Worm (Caenorhabditis elegans) whole organism, L4 larva: ENCODE results near the gene W04G3.5.

ENCODE experiments used
- F26F4.8 ChIP-seq: fragments of 200-800 bp; sonication (Bioruptor generic); conservative IDR thresholded peaks from 2 replicates; pipeline ENCODE4 v1.3.6; 2022; ENCODE audit warnings: missing genetic modification characterization, missing compliant biosample characterization
- F37D6.2 ChIP-seq: sonication (generic microtip); optimal IDR thresholded peaks from 2 replicates; lab custom pipeline; 2016; ENCODE audit warnings: mild to moderate bottlenecking, missing genetic modification characterization, missing compliant biosample characterization
- F49E8.2 ChIP-seq: sonication (generic microtip); optimal IDR thresholded peaks from 2 replicates; lab custom pipeline; 2016; ENCODE audit warnings: missing compliant biosample characterization, mild to moderate bottlenecking, missing genetic modification characterization, borderline replicate concordance
- R02D3.7 ChIP-seq: fragments of 150-350 bp; sonication (generic microtip); optimal IDR thresholded peaks from 3 replicates; lab custom pipeline; 2014; ENCODE audit warnings: missing biosample characterization, missing genetic modification characterization
- T20F7.1 ChIP-seq: fragments of 200-800 bp; sonication (Bioruptor generic); optimal IDR thresholded peaks from 2 replicates; lab custom pipeline; 2018; ENCODE audit warnings: mild to moderate bottlenecking, missing genetic modification characterization, missing compliant biosample characterization
- Y48G9A.11 ChIP-seq: fragments of 200-800 bp; sonication (Bioruptor generic); IDR thresholded peaks from 2 replicates; pipeline ENCODE4 v1.3.6; 2022; ENCODE audit warnings: missing genetic modification reagents, missing genetic modification characterization, missing compliant biosample characterization
- Y75B8A.6 ChIP-seq: fragments of 200-800 bp; sonication (Bioruptor generic); IDR thresholded peaks from 2 replicates; pipeline ENCODE4 v1.3.6; 2022; ENCODE audit warnings: missing genetic modification reagents, missing genetic modification characterization, missing compliant biosample characterization
- ZK546.5 ChIP-seq, 2 experiments: sonication (generic microtip); optimal IDR thresholded peaks; 2 replicates each; lab custom pipeline; 2017; ENCODE audit warnings: missing biosample characterization in 2 of 2, missing genetic modification characterization in 2 of 2
- aha-1 ChIP-seq: fragments of 150-350 bp; peaks from one replicate; lab custom pipeline; 2014; ENCODE audit warnings: missing biosample characterization, missing genetic modification characterization
- ama-1 ChIP-seq: fragments of 150-350 bp; optimal IDR thresholded peaks from 2 replicates; lab custom pipeline; 2014; ENCODE audit warnings: inconsistent platforms, mixed read lengths
- arid-1 ChIP-seq: fragments of 200-800 bp; sonication (Bioruptor generic); conservative IDR thresholded peaks from 2 replicates; pipeline ENCODE4 v1.3.6; 2022; ENCODE audit warnings: missing genetic modification reagents, missing genetic modification characterization, missing compliant biosample characterization
- attf-4 ChIP-seq: sonication (generic microtip); optimal IDR thresholded peaks from 3 replicates; lab custom pipeline; 2017; ENCODE audit warnings: missing biosample characterization, missing genetic modification characterization
- ceh-20 ChIP-seq: fragments of 200-800 bp; sonication (Bioruptor generic); IDR thresholded peaks from 2 replicates; pipeline ENCODE4 v1.3.6; 2022; ENCODE audit warnings: missing genetic modification reagents, missing genetic modification characterization, missing compliant biosample characterization
- ceh-28 ChIP-seq: fragments of 150-350 bp; optimal IDR thresholded peaks from 2 replicates; lab custom pipeline; 2014; ENCODE audit warnings: missing biosample characterization, missing genetic modification reagents, missing genetic modification characterization
- ceh-32 ChIP-seq: sonication (generic microtip); optimal IDR thresholded peaks from 2 replicates; lab custom pipeline; 2016; ENCODE audit warnings: mild to moderate bottlenecking, missing genetic modification characterization, missing compliant biosample characterization; ENCODE audit not compliant: poor library complexity
- daf-12 ChIP-seq: fragments of 150-350 bp; optimal IDR thresholded peaks from 2 replicates; lab custom pipeline; 2014; ENCODE audit warnings: missing biosample characterization, missing genetic modification reagents, missing genetic modification characterization
- duxl-1 ChIP-seq: sonication (generic microtip); optimal IDR thresholded peaks from 2 replicates; lab custom pipeline; 2016; ENCODE audit warnings: mild to moderate bottlenecking, missing genetic modification characterization, moderate library complexity, missing compliant biosample characterization; ENCODE audit not compliant: poor library complexity
- egl-27 ChIP-seq: sonication (generic microtip); optimal IDR thresholded peaks from 3 replicates; lab custom pipeline; 2017; ENCODE audit warnings: missing biosample characterization, missing genetic modification reagents, missing genetic modification characterization
- fkh-10 ChIP-seq: fragments of 150-350 bp; optimal IDR thresholded peaks from 2 replicates; lab custom pipeline; 2014; ENCODE audit warnings: missing biosample characterization, missing genetic modification reagents, missing genetic modification characterization
- fos-1 ChIP-seq: fragments of 150-350 bp; optimal IDR thresholded peaks from 2 replicates; lab custom pipeline; 2014; ENCODE audit warnings: missing biosample characterization, missing genetic modification characterization
- gei-8 ChIP-seq: fragments of 200-800 bp; sonication (Bioruptor generic); optimal IDR thresholded peaks from 2 replicates; lab custom pipeline; 2018; ENCODE audit warnings: mild to moderate bottlenecking, missing genetic modification characterization, missing compliant biosample characterization
- hmg-1.1 ChIP-seq: fragments of 200-800 bp; sonication (Bioruptor generic); IDR thresholded peaks from 2 replicates; pipeline ENCODE4 v1.3.6; 2022; ENCODE audit warnings: missing genetic modification reagents, missing genetic modification characterization, missing compliant biosample characterization
- lim-7 ChIP-seq: fragments of 200-800 bp; sonication (Bioruptor generic); IDR thresholded peaks from 2 replicates; pipeline ENCODE4 v1.3.6; 2022; ENCODE audit warnings: missing genetic modification characterization, missing compliant biosample characterization
- lin-15B ChIP-seq: fragments of 150-350 bp; sonication (generic microtip); optimal IDR thresholded peaks from 3 replicates; lab custom pipeline; 2014; ENCODE audit warnings: missing biosample characterization, missing genetic modification characterization
- lin-29 ChIP-seq: fragments of 200-800 bp; sonication (Bioruptor generic); IDR thresholded peaks from 2 replicates; pipeline ENCODE4 v1.3.6; 2022; ENCODE audit warnings: missing genetic modification reagents, missing genetic modification characterization, missing compliant biosample characterization
- lir-3 ChIP-seq: sonication (generic microtip); optimal IDR thresholded peaks from 2 replicates; lab custom pipeline; 2016; ENCODE audit warnings: mild to moderate bottlenecking, missing genetic modification characterization, missing compliant biosample characterization
- madf-5 ChIP-seq, 2 experiments: fragments of 200-800 bp; sonication (Bioruptor generic); IDR thresholded peaks; 2 replicates each; pipeline ENCODE4 v1.3.6; 2022; ENCODE audit warnings: missing compliant biosample characterization in 2 of 2, missing genetic modification characterization in 2 of 2
- madf-9 ChIP-seq: fragments of 200-800 bp; sonication (Bioruptor generic); conservative IDR thresholded peaks from 2 replicates; pipeline ENCODE4 v1.3.6; 2022; ENCODE audit warnings: missing genetic modification reagents, missing genetic modification characterization, missing compliant biosample characterization
- mdl-1 ChIP-seq, 2 experiments: fragments of 150-350 bp in 1 of 2; sonication (generic microtip) in 1 of 2; optimal IDR thresholded peaks; 2 replicates each; lab custom pipeline; 2014 to 2017; ENCODE audit warnings: missing biosample characterization in 2 of 2, missing genetic modification characterization in 2 of 2
- mdt-29 ChIP-seq: fragments of 200-800 bp; sonication (Bioruptor generic); IDR thresholded peaks from 2 replicates; pipeline ENCODE4 v1.3.6; 2022; ENCODE audit warnings: missing genetic modification reagents, missing genetic modification characterization, missing compliant biosample characterization
- mes-2 ChIP-seq: sonication (generic microtip); optimal IDR thresholded peaks from 2 replicates; lab custom pipeline; 2016; ENCODE audit warnings: missing genotype, mild to moderate bottlenecking, missing genetic modification characterization, missing compliant biosample characterization; ENCODE audit not compliant: poor library complexity, severe bottlenecking
- nhr-10 ChIP-seq: fragments of 150-350 bp; optimal IDR thresholded peaks from 2 replicates; lab custom pipeline; 2014; ENCODE audit warnings: missing biosample characterization, missing genetic modification characterization
- nhr-11 ChIP-seq: fragments of 150-350 bp; optimal IDR thresholded peaks from 2 replicates; lab custom pipeline; 2014; ENCODE audit warnings: missing biosample characterization, missing genetic modification characterization
- nhr-111 ChIP-seq: fragments of 200-800 bp; sonication (Bioruptor generic); optimal IDR thresholded peaks from 2 replicates; lab custom pipeline; 2018; ENCODE audit warnings: mild to moderate bottlenecking, missing genetic modification characterization, missing compliant biosample characterization
- nhr-237 ChIP-seq: sonication (generic microtip); optimal IDR thresholded peaks from 2 replicates; lab custom pipeline; 2017; ENCODE audit warnings: missing biosample characterization, missing genetic modification characterization
- nhr-28 ChIP-seq: fragments of 150-350 bp; optimal IDR thresholded peaks from 2 replicates; lab custom pipeline; 2014; ENCODE audit warnings: missing biosample characterization, missing genetic modification characterization
- nhr-41 ChIP-seq: fragments of 200-800 bp; sonication (Bioruptor generic); IDR thresholded peaks from 2 replicates; pipeline ENCODE4 v1.3.6; 2022; ENCODE audit warnings: missing genetic modification reagents, missing genetic modification characterization, missing compliant biosample characterization
- nhr-6 ChIP-seq: fragments of 150-350 bp; optimal IDR thresholded peaks from 2 replicates; lab custom pipeline; 2014; ENCODE audit warnings: missing biosample characterization, missing genetic modification characterization
- nhr-77 ChIP-seq: fragments of 150-350 bp; optimal IDR thresholded peaks from 2 replicates; lab custom pipeline; 2014; ENCODE audit warnings: missing biosample characterization, missing genetic modification characterization
- pqm-1 ChIP-seq: sonication (generic microtip); optimal IDR thresholded peaks from 2 replicates; lab custom pipeline; 2017; ENCODE audit warnings: missing biosample characterization, missing genetic modification characterization
- sdz-12 ChIP-seq: fragments of 200-800 bp; sonication (Bioruptor generic); optimal IDR thresholded peaks from 2 replicates; lab custom pipeline; 2018; ENCODE audit warnings: mild to moderate bottlenecking, missing genetic modification characterization, missing compliant biosample characterization
- set-16 ChIP-seq: fragments of 200-800 bp; sonication (Bioruptor generic); IDR thresholded peaks from 2 replicates; pipeline ENCODE4 v1.3.6; 2022; ENCODE audit warnings: missing genetic modification reagents, missing genetic modification characterization, missing compliant biosample characterization
- skn-1 ChIP-seq: fragments of 150-350 bp; optimal IDR thresholded peaks from 2 replicates; lab custom pipeline; 2014; ENCODE audit warnings: missing biosample characterization, missing genetic modification characterization
- snpc-1.2 ChIP-seq: fragments of 200-800 bp; sonication (Bioruptor generic); IDR thresholded peaks from 2 replicates; pipeline ENCODE4 v1.3.6; 2022; ENCODE audit warnings: missing genetic modification reagents, missing genetic modification characterization, missing compliant biosample characterization
- snpc-4 ChIP-seq: fragments of 150-350 bp; optimal IDR thresholded peaks from 2 replicates; lab custom pipeline; 2014; ENCODE audit warnings: missing biosample characterization, missing genetic modification characterization
- tag-97 ChIP-seq: fragments of 200-800 bp; sonication (Bioruptor generic); IDR thresholded peaks from 2 replicates; pipeline ENCODE4 v1.3.6; 2022; ENCODE audit warnings: missing genetic modification characterization, missing compliant biosample characterization
- unc-130 ChIP-seq: sonication (generic microtip); optimal IDR thresholded peaks from 2 replicates; lab custom pipeline; 2016; ENCODE audit warnings: missing genetic modification reagents, missing genetic modification characterization, missing compliant biosample characterization
- unc-62 ChIP-seq, 3 experiments: fragments of 150-350 bp in 1 of 3; sonication (generic microtip); optimal IDR thresholded peaks in 2 of 3; peaks in 1 of 3; 1 replicate in 1 of 3; 2 replicates in 2 of 3; lab custom pipeline; 2014 to 2017; ENCODE audit warnings: missing biosample characterization in 3 of 3, missing genetic modification characterization in 3 of 3, missing genetic modification reagents in 3 of 3, missing genotype in 1 of 3
- zag-1 ChIP-seq: fragments of 150-350 bp; optimal IDR thresholded peaks from 2 replicates; lab custom pipeline; 2014; ENCODE audit warnings: missing biosample characterization, missing genetic modification characterization
- zip-11 ChIP-seq: fragments of 200-800 bp; sonication (Bioruptor generic); IDR thresholded peaks from 2 replicates; pipeline ENCODE4 v1.3.6; 2022; ENCODE audit warnings: missing genetic modification characterization, missing compliant biosample characterization
- ztf-11 ChIP-seq: fragments of 150-350 bp; optimal IDR thresholded peaks from 2 replicates; lab custom pipeline; 2014; ENCODE audit warnings: missing biosample characterization, missing genetic modification characterization
- ztf-7 ChIP-seq: fragments of 150-350 bp; optimal IDR thresholded peaks from 2 replicates; lab custom pipeline; 2014; ENCODE audit warnings: missing biosample characterization, missing genetic modification characterization

W04G3.5 gene

ce11 chrX:11034430-11035117 lies 38.9 kb upstream of the W04G3.5 start:
- TF ChIP-seq lin-15B (tag; lab: Kevin White, UChicago) (no peak), snpc-1.2 (GFP tag; lab: Robert Waterston, UW) (no peak), ztf-11 (tag; lab: Kevin White, UChicago) (no peak), nhr-77 (tag; lab: Kevin White, UChicago) (no peak), tag-97 (GFP tag; lab: Robert Waterston, UW) (no peak), arid-1 (GFP tag; lab: Robert Waterston, UW) (no peak), egl-27 (no peak), zag-1 (no peak), unc-130 (GFP tag; lab: Kevin White, UChicago) (no peak), Y48G9A.11 (GFP tag; lab: Robert Waterston, UW) (no peak), Y75B8A.6 (no peak), F37D6.2 (tag; lab: Kevin White, UChicago) (peak; percentile 10), F26F4.8 (GFP tag; lab: Robert Waterston, UW) (no peak), gei-8 (GFP tag; lab: Kevin White, UChicago) (no peak), fkh-10 (peak; percentile 35), lim-7 (no peak), sdz-12 (GFP tag; lab: Kevin White, UChicago) (no peak), attf-4 (no peak), hmg-1.1 (GFP tag; lab: Robert Waterston, UW) (peak; percentile 54), nhr-11 (no peak), nhr-28 (tag; lab: Kevin White, UChicago) (peak; percentile 11), set-16 (GFP tag; lab: Robert Waterston, UW) (peak; percentile 72), ZK546.5 (tag; optimal IDR thresholded peaks at IDR 0.05; lab: Kevin White, UChicago) (no peak), mdt-29 (no peak), madf-9 (no peak), lir-3 (tag; lab: Kevin White, UChicago) (no peak), fos-1 (tag; lab: Kevin White, UChicago) (no peak), unc-62 (GFP tag; optimal IDR thresholded peaks at IDR 0.05 in 1 of 2; lab: Kevin White, UChicago) (peak in 1 of 2 experiments; percentile 93), unc-62 (tag; optimal IDR thresholded peaks at IDR 0.05; lab: Kevin White, UChicago) (no peak), ztf-7 (no peak), ceh-32 (tag; lab: Kevin White, UChicago) (no peak), aha-1 (tag; lab: Kevin White, UChicago) (peak; percentile 4), snpc-4 (tag; lab: Kevin White, UChicago) (no peak), madf-5 (GFP tag; IDR thresholded peaks at IDR 0.05; lab: Robert Waterston, UW) (no peak), nhr-237 (no peak), nhr-111 (GFP tag; lab: Kevin White, UChicago) (no peak), zip-11 (GFP tag; lab: Robert Waterston, UW) (no peak), ceh-28 (peak; percentile 28), daf-12 (no peak), mes-2 (tag; lab: Kevin White, UChicago) (peak; percentile 38), ceh-20 (no peak), R02D3.7 (tag; lab: Kevin White, UChicago) (no peak), pqm-1 (tag; lab: Kevin White, UChicago) (no peak), nhr-41 (no peak), skn-1 (no peak), duxl-1 (tag; lab: Kevin White, UChicago) (no peak), ama-1 (lab: Kevin White, UChicago) (no peak), T20F7.1 (GFP tag; lab: Kevin White, UChicago) (no peak), nhr-10 (tag; lab: Kevin White, UChicago) (no peak), lin-29 (no peak), F49E8.2 (tag; lab: Kevin White, UChicago) (no peak), mdl-1 (tag; optimal IDR thresholded peaks at IDR 0.05; lab: Kevin White, UChicago) (no peak), nhr-6 (tag; lab: Kevin White, UChicago) (no peak)
